Worm (Caenorhabditis elegans) whole organism, L1 larva: ENCODE data around the gene F21C10.6.

Experiments
- C16A3.4 ChIP-seq: fragments of 150-350 bp; optimal IDR thresholded peaks from 2 replicates; lab custom pipeline; 2014; ENCODE audit warnings: missing biosample characterization, missing genetic modification characterization
- aly-2 ChIP-seq: fragments of 150-350 bp; optimal IDR thresholded peaks from 2 replicates; lab custom pipeline; 2014; ENCODE audit warnings: missing biosample characterization, missing genetic modification characterization
- blmp-1 ChIP-seq: fragments of 150-350 bp; optimal IDR thresholded peaks from 2 replicates; lab custom pipeline; 2014; ENCODE audit warnings: missing biosample characterization, missing genetic modification characterization
- ceh-63 ChIP-seq: fragments of 200-800 bp; sonication (Bioruptor generic); optimal IDR thresholded peaks from 2 replicates; lab custom pipeline; 2018; ENCODE audit warnings: mild to moderate bottlenecking, missing genetic modification characterization, missing compliant biosample characterization
- ceh-8 ChIP-seq: fragments of 200-800 bp; sonication (Bioruptor generic); optimal IDR thresholded peaks from 2 replicates; lab custom pipeline; 2018; ENCODE audit warnings: mild to moderate bottlenecking, missing genetic modification characterization, moderate library complexity, missing compliant biosample characterization
- ceh-88 ChIP-seq: fragments of 200-800 bp; sonication (Bioruptor generic); IDR thresholded peaks from 2 replicates; pipeline ENCODE4 v1.3.6; 2022; ENCODE audit warnings: missing genetic modification characterization, missing compliant biosample characterization
- ceh-90 ChIP-seq: sonication (generic microtip); optimal IDR thresholded peaks from 2 replicates; lab custom pipeline; 2016; ENCODE audit warnings: missing genetic modification characterization, missing compliant biosample characterization
- ces-1 ChIP-seq: fragments of 150-350 bp; optimal IDR thresholded peaks from 2 replicates; lab custom pipeline; 2014; ENCODE audit warnings: missing biosample characterization, missing genetic modification reagents, missing genetic modification characterization
- dsc-1 ChIP-seq: sonication (generic microtip); optimal IDR thresholded peaks from 2 replicates; lab custom pipeline; 2016; ENCODE audit warnings: mild to moderate bottlenecking, missing genetic modification characterization, missing compliant biosample characterization
- egl-13 ChIP-seq: sonication (generic microtip); optimal IDR thresholded peaks from 2 replicates; lab custom pipeline; 2016; ENCODE audit warnings: missing genotype, missing genetic modification reagents, missing genetic modification characterization, missing compliant biosample characterization
- egl-27 ChIP-seq, 2 experiments: fragments of 150-350 bp in 1 of 2; sonication (generic microtip); optimal IDR thresholded peaks; 3 replicates each; lab custom pipeline; 2017 to 2018; ENCODE audit warnings: missing biosample characterization in 2 of 2, missing genetic modification characterization in 2 of 2, missing genetic modification reagents in 2 of 2
- elt-2 ChIP-seq: sonication (generic microtip); optimal IDR thresholded peaks from 2 replicates; lab custom pipeline; 2016; ENCODE audit warnings: missing genetic modification characterization, mild to moderate bottlenecking, inconsistent platforms, missing compliant biosample characterization, missing genetic modification reagents
- elt-3 ChIP-seq, 6 experiments: fragments of 150-350 bp in 1 of 6; sonication (generic microtip); optimal IDR thresholded peaks; 2 replicates each; lab custom pipeline; 2017 to 2018; ENCODE audit warnings: missing biosample characterization in 6 of 6, missing genetic modification characterization in 6 of 6, inconsistent platforms in 1 of 6
- fkh-10 ChIP-seq: sonication (generic microtip); optimal IDR thresholded peaks from 2 replicates; lab custom pipeline; 2017; ENCODE audit warnings: missing biosample characterization, missing genetic modification reagents, missing genetic modification characterization
- fkh-4 ChIP-seq: sonication (generic microtip); optimal IDR thresholded peaks from 2 replicates; lab custom pipeline; 2016; ENCODE audit warnings: missing compliant biosample characterization, missing genetic modification characterization, borderline replicate concordance
- fkh-8 ChIP-seq: sonication (generic microtip); optimal IDR thresholded peaks from 2 replicates; lab custom pipeline; 2016; ENCODE audit warnings: mild to moderate bottlenecking, missing genetic modification characterization, missing compliant biosample characterization
- grh-1 ChIP-seq: fragments of 200-800 bp; sonication (Bioruptor generic); IDR thresholded peaks from 2 replicates; pipeline ENCODE4 v1.3.6; 2022; ENCODE audit warnings: missing genetic modification reagents, missing genetic modification characterization, missing compliant biosample characterization
- hlh-17 ChIP-seq: fragments of 200-800 bp; sonication (Bioruptor generic); optimal IDR thresholded peaks from 2 replicates; lab custom pipeline; 2018; ENCODE audit warnings: missing genetic modification characterization, mild to moderate bottlenecking, missing compliant biosample characterization, moderate library complexity, borderline replicate concordance
- irx-1 ChIP-seq: sonication (generic microtip); optimal IDR thresholded peaks from 2 replicates; lab custom pipeline; 2016; ENCODE audit warnings: missing genetic modification characterization, missing compliant biosample characterization
- isw-1 ChIP-seq: fragments of 200-800 bp; sonication (Bioruptor generic); IDR thresholded peaks from 2 replicates; pipeline ENCODE4 v1.3.6; 2022; ENCODE audit warnings: missing genetic modification characterization, missing compliant biosample characterization
- jun-1 ChIP-seq: fragments of 150-350 bp; optimal IDR thresholded peaks from 2 replicates; lab custom pipeline; 2014; ENCODE audit warnings: missing biosample characterization, missing genetic modification reagents, missing genetic modification characterization
- lin-14 ChIP-seq: fragments of 200-800 bp; sonication (Bioruptor generic); optimal IDR thresholded peaks from 2 replicates; lab custom pipeline; 2018; ENCODE audit warnings: mild to moderate bottlenecking, missing genetic modification characterization, moderate library complexity, missing compliant biosample characterization
- lin-15B ChIP-seq: fragments of 150-350 bp; sonication (generic microtip); optimal IDR thresholded peaks from 3 replicates; lab custom pipeline; 2014; ENCODE audit warnings: missing biosample characterization, missing genetic modification characterization
- lin-35 ChIP-seq, 2 experiments: fragments of 150-350 bp; optimal IDR thresholded peaks; 2 replicates each; lab custom pipeline; 2014; ENCODE audit warnings: missing biosample characterization in 2 of 2, missing genetic modification characterization in 2 of 2, missing genetic modification reagents in 2 of 2
- lir-3 ChIP-seq: sonication (generic microtip); optimal IDR thresholded peaks from 2 replicates; lab custom pipeline; 2016; ENCODE audit warnings: mild to moderate bottlenecking, missing genetic modification characterization, moderate library complexity, missing compliant biosample characterization; ENCODE audit not compliant: poor library complexity
- lsy-2 ChIP-seq, 2 experiments: fragments of 150-350 bp; optimal IDR thresholded peaks; 2 replicates each; lab custom pipeline; 2014; ENCODE audit warnings: missing biosample characterization in 2 of 2, missing genetic modification characterization in 2 of 2
- mef-2 ChIP-seq: fragments of 150-350 bp; optimal IDR thresholded peaks from 2 replicates; lab custom pipeline; 2014; ENCODE audit warnings: missing biosample characterization, missing genetic modification characterization
- mep-1 ChIP-seq: fragments of 150-350 bp; optimal IDR thresholded peaks from 2 replicates; lab custom pipeline; 2014; ENCODE audit warnings: missing biosample characterization, missing genetic modification characterization
- nhr-11 ChIP-seq: fragments of 150-350 bp; optimal IDR thresholded peaks from 2 replicates; lab custom pipeline; 2014; ENCODE audit warnings: missing biosample characterization, missing genetic modification characterization
- nhr-12 ChIP-seq: sonication (generic microtip); optimal IDR thresholded peaks from 2 replicates; lab custom pipeline; 2017; ENCODE audit warnings: missing biosample characterization, missing genetic modification characterization
- nhr-28 ChIP-seq: fragments of 150-350 bp; optimal IDR thresholded peaks from 2 replicates; lab custom pipeline; 2014; ENCODE audit warnings: missing biosample characterization, missing genetic modification characterization
- nhr-47 ChIP-seq: sonication (generic microtip); optimal IDR thresholded peaks from 2 replicates; lab custom pipeline; 2016; ENCODE audit warnings: mild to moderate bottlenecking, missing genetic modification characterization, moderate library complexity, missing compliant biosample characterization
- nhr-77 ChIP-seq: fragments of 150-350 bp; optimal IDR thresholded peaks from 2 replicates; lab custom pipeline; 2014; ENCODE audit warnings: missing biosample characterization, missing genetic modification characterization
- nhr-85 ChIP-seq: sonication (generic microtip); peaks from one replicate; lab custom pipeline; 2016; ENCODE audit warnings: missing genetic modification characterization, inconsistent platforms, missing compliant biosample characterization
- nhr-90 ChIP-seq: sonication (generic microtip); optimal IDR thresholded peaks from 2 replicates; lab custom pipeline; 2016; ENCODE audit warnings: mild to moderate bottlenecking, missing genetic modification characterization, missing compliant biosample characterization; ENCODE audit not compliant: poor library complexity
- pag-3 ChIP-seq: sonication (generic microtip); optimal IDR thresholded peaks from 2 replicates; lab custom pipeline; 2017; ENCODE audit warnings: missing genetic modification characterization, mild to moderate bottlenecking, missing compliant biosample characterization, antibody characterized with exemption, borderline replicate concordance; ENCODE audit not compliant: insufficient read depth
- pqm-1 ChIP-seq: sonication (generic microtip); optimal IDR thresholded peaks from 3 replicates; lab custom pipeline; 2017; ENCODE audit warnings: missing biosample characterization, missing genetic modification characterization
- skn-1 ChIP-seq: fragments of 150-350 bp; optimal IDR thresholded peaks from 2 replicates; lab custom pipeline; 2014; ENCODE audit warnings: missing biosample characterization, missing genetic modification characterization
- snpc-4 ChIP-seq: fragments of 150-350 bp; optimal IDR thresholded peaks from 2 replicates; lab custom pipeline; 2014; ENCODE audit warnings: missing biosample characterization, missing genetic modification characterization
- snu-23 ChIP-seq: sonication (generic microtip); optimal IDR thresholded peaks from 2 replicates; lab custom pipeline; 2016; ENCODE audit warnings: missing genetic modification characterization, missing compliant biosample characterization
- sox-4 ChIP-seq: sonication (generic microtip); optimal IDR thresholded peaks from 2 replicates; lab custom pipeline; 2016; ENCODE audit warnings: missing genetic modification characterization, missing compliant biosample characterization
- sptf-1 ChIP-seq: fragments of 150-350 bp; optimal IDR thresholded peaks from 2 replicates; lab custom pipeline; 2014; ENCODE audit warnings: missing biosample characterization, missing genetic modification characterization
- swsn-7 ChIP-seq: sonication (generic microtip); optimal IDR thresholded peaks from 2 replicates; lab custom pipeline; 2016; ENCODE audit warnings: missing genetic modification characterization, missing compliant biosample characterization
- tbx-2 ChIP-seq: sonication (generic microtip); optimal IDR thresholded peaks from 2 replicates; lab custom pipeline; 2016; ENCODE audit warnings: missing genetic modification characterization, missing compliant biosample characterization
- unc-30 ChIP-seq: sonication (generic microtip); optimal IDR thresholded peaks from 2 replicates; lab custom pipeline; 2017; ENCODE audit warnings: missing biosample characterization, missing genetic modification characterization
- vab-15 ChIP-seq: sonication (generic microtip); optimal IDR thresholded peaks from 2 replicates; lab custom pipeline; 2017; ENCODE audit warnings: missing genotype, mild to moderate bottlenecking, missing genetic modification characterization, missing compliant biosample characterization
- zip-4 ChIP-seq: fragments of 200-800 bp; sonication (Bioruptor generic); optimal IDR thresholded peaks from 2 replicates; lab custom pipeline; 2018; ENCODE audit warnings: mild to moderate bottlenecking, missing genetic modification characterization, moderate library complexity, missing compliant biosample characterization
- ztf-11 ChIP-seq, 2 experiments: sonication (generic microtip); optimal IDR thresholded peaks; 2 replicates each; lab custom pipeline; 2016 to 2017; ENCODE audit warnings: missing genetic modification characterization in 2 of 2, missing biosample characterization in 1 of 2, missing compliant biosample characterization in 1 of 2
- ztf-4 ChIP-seq: fragments of 150-350 bp; optimal IDR thresholded peaks from 2 replicates; lab custom pipeline; 2014; ENCODE audit warnings: missing biosample characterization, missing genetic modification characterization

F21C10.6 gene

ce11 chrV:9097213-9097612, 27.1 kb upstream of the F21C10.6 start:
- TF ChIP-seq vab-15 (tag; lab: Kevin White, UChicago) (no peak), ceh-90 (tag; lab: Kevin White, UChicago) (no peak), ceh-8 (GFP tag; lab: Kevin White, UChicago) (no peak), lir-3 (tag; lab: Kevin White, UChicago) (peak; percentile 44), jun-1 (tag; lab: Kevin White, UChicago) (no peak), lin-35 (GFP tag; optimal IDR thresholded peaks at IDR 0.05; lab: Kevin White, UChicago) (peak in 1 of 2 experiments; percentile 24), lin-15B (no peak), skn-1 (tag; lab: Kevin White, UChicago) (no peak), ceh-88 (0 out of 2 replicates have a peak, but pooled peaks have one; percentile 19), snu-23 (no peak), irx-1 (no peak), elt-2 (tag; lab: Kevin White, UChicago) (peak; percentile 9)

- TF ChIP-seq snu-23 = peak; percentile 7
- no peak for TF ChIP-seq fkh-10 (GFP tag; lab: Kevin White, UChicago)
- TF ChIP-seq pag-3 (tag; lab: Kevin White, UChicago) = no peak
- no peak for TF ChIP-seq egl-27 (tag; optimal IDR thresholded peaks at IDR 0.05; lab: Kevin White, UChicago)
- no peak for TF ChIP-seq nhr-47 (tag; lab: Kevin White, UChicago)
- no peak for TF ChIP-seq sox-4 (tag; lab: Kevin White, UChicago)
- TF ChIP-seq ceh-8 (GFP tag; lab: Kevin White, UChicago) = no peak
- no peak for TF ChIP-seq unc-30 (tag; lab: Kevin White, UChicago)
- TF ChIP-seq nhr-28 = no peak
- TF ChIP-seq dsc-1 = no peak
- no peak for TF ChIP-seq fkh-4 (tag; lab: Kevin White, UChicago)
- TF ChIP-seq mef-2 = no peak
- TF ChIP-seq nhr-77 (tag; lab: Kevin White, UChicago) = no peak
- no peak for TF ChIP-seq isw-1 (GFP tag; lab: Robert Waterston, UW)
- peak; percentile 23 for TF ChIP-seq nhr-90 (tag; lab: Kevin White, UChicago)
- TF ChIP-seq ztf-4 = no peak
- TF ChIP-seq elt-2 (tag; lab: Kevin White, UChicago) = peak; percentile 5
- TF ChIP-seq skn-1 (tag; lab: Kevin White, UChicago) = no peak
- TF ChIP-seq nhr-11 (tag; lab: Kevin White, UChicago) = no peak
- peak; percentile 4 for TF ChIP-seq blmp-1 (tag; lab: Kevin White, UChicago)
- TF ChIP-seq ceh-63 (GFP tag; lab: Kevin White, UChicago) = no peak
- no peak for TF ChIP-seq fkh-8 (tag; lab: Kevin White, UChicago)
- no peak for TF ChIP-seq aly-2 (tag; lab: Kevin White, UChicago)
- no peak for TF ChIP-seq pqm-1 (tag; lab: Kevin White, UChicago)
- TF ChIP-seq nhr-85 (tag; lab: Kevin White, UChicago) = peak; percentile 80
- peak; percentile 31; the same call in 1 of the 2 replicates for TF ChIP-seq grh-1 (GFP tag; lab: Robert Waterston, UW)
- TF ChIP-seq tbx-2 = no peak
- no peak for TF ChIP-seq mep-1 (tag; lab: Kevin White, UChicago)
- TF ChIP-seq swsn-7 = no peak
- TF ChIP-seq jun-1 (tag; lab: Kevin White, UChicago) = no peak
- TF ChIP-seq ces-1 (GFP tag; lab: Kevin White, UChicago) = no peak
- TF ChIP-seq lin-14 (GFP tag; lab: Kevin White, UChicago) = peak; percentile 2
- peak in 1 of 6 experiments; percentile 8 for TF ChIP-seq elt-3 (tag; optimal IDR thresholded peaks at IDR 0.05; lab: Kevin White, UChicago)
- no peak for TF ChIP-seq lir-3 (tag; lab: Kevin White, UChicago)
- TF ChIP-seq zip-4 (GFP tag; lab: Kevin White, UChicago) = no peak
- no peak for TF ChIP-seq sptf-1 (tag; lab: Kevin White, UChicago)
- no peak for TF ChIP-seq lin-15B
- TF ChIP-seq egl-13 (tag; lab: Kevin White, UChicago) = no peak
- no peak for TF ChIP-seq nhr-12
- no peak for TF ChIP-seq lsy-2 (tag; optimal IDR thresholded peaks at IDR 0.05; lab: Kevin White, UChicago)
- no peak for TF ChIP-seq snpc-4 (tag; lab: Kevin White, UChicago)
- no peak for TF ChIP-seq C16A3.4 (tag; lab: Kevin White, UChicago)
- no peak for TF ChIP-seq hlh-17 (GFP tag; lab: Kevin White, UChicago)
- no peak for TF ChIP-seq ztf-11 (tag; optimal IDR thresholded peaks at IDR 0.05; lab: Kevin White, UChicago)
Observed at ce11 chrV:9098280-9098973, 25.9 kb upstream of the F21C10.6 start, which contains the start of gene F21C10.9. F21C10.9 (minus strand) TSS chrV:9098696.
